Fruit fly (Drosophila melanogaster) whole organism, embryonic: ENCODE data around the gene Fur2.

Experiments used
- Ada2b ChIP-seq: fragments of 200-800 bp; sonication (Bioruptor generic); IDR thresholded peaks from 2 replicates; pipeline ENCODE4 v1.3.6; 2022; ENCODE audit warnings: missing biosample characterization, missing genetic modification characterization
- B-H2 ChIP-seq: fragments of 200-800 bp; sonication (Bioruptor generic); optimal IDR thresholded peaks from 2 replicates; lab custom pipeline; 2018; ENCODE audit warnings: missing biosample characterization, mild to moderate bottlenecking, missing genetic modification characterization
- CG11456 ChIP-seq: fragments of 200-800 bp; sonication (Bioruptor generic); IDR thresholded peaks from 3 replicates; pipeline ENCODE4 v1.3.6; 2022; ENCODE audit warnings: missing biosample characterization, missing genetic modification characterization
- CG1233 ChIP-seq: fragments of 200-800 bp; sonication (Bioruptor generic); optimal IDR thresholded peaks from 4 replicates; lab custom pipeline; 2018; ENCODE audit warnings: missing biosample characterization, mild to moderate bottlenecking, missing genetic modification characterization
- CG13894 ChIP-seq: fragments of 200-800 bp; sonication (Bioruptor generic); optimal IDR thresholded peaks from 3 replicates; lab custom pipeline; 2018; ENCODE audit warnings: missing biosample characterization, mild to moderate bottlenecking, missing genetic modification characterization, moderate library complexity
- CG15514 ChIP-seq: fragments of 200-800 bp; sonication (Bioruptor generic); optimal IDR thresholded peaks from 3 replicates; lab custom pipeline; 2017; ENCODE audit warnings: missing biosample characterization, missing genetic modification characterization, mild to moderate bottlenecking, moderate library complexity, missing genetic modification reagents
- CG1647 ChIP-seq: fragments of 200-800 bp; sonication (Bioruptor generic); optimal IDR thresholded peaks from 3 replicates; lab custom pipeline; 2016; ENCODE audit warnings: missing biosample characterization, missing genetic modification characterization
- CG16863 ChIP-seq: fragments of 200-800 bp; sonication (Bioruptor generic); optimal IDR thresholded peaks from 3 replicates; lab custom pipeline; 2016; ENCODE audit warnings: missing biosample characterization, missing genetic modification characterization
- CG17361 ChIP-seq: fragments of 200-800 bp; sonication (Bioruptor generic); IDR thresholded peaks from 3 replicates; pipeline ENCODE4 v1.3.6; 2022; ENCODE audit warnings: missing biosample characterization, missing genetic modification characterization
- CG17568 ChIP-seq: fragments of 200-800 bp; sonication (Bioruptor generic); optimal IDR thresholded peaks from 2 replicates; lab custom pipeline; 2018; ENCODE audit warnings: missing biosample characterization, mild to moderate bottlenecking, missing genetic modification characterization, moderate library complexity
- CG1792 ChIP-seq: fragments of 200-800 bp; sonication (Bioruptor generic); optimal IDR thresholded peaks from 2 replicates; lab custom pipeline; 2016; ENCODE audit warnings: missing biosample characterization, missing genetic modification characterization
- CG31441 ChIP-seq: fragments of 200-800 bp; sonication (Bioruptor generic); IDR thresholded peaks from 2 replicates; pipeline ENCODE4 v1.3.6; 2022; ENCODE audit warnings: missing biosample characterization, missing genetic modification characterization
- CG33557 ChIP-seq: fragments of 200-800 bp; sonication (Bioruptor generic); optimal IDR thresholded peaks from 2 replicates; lab custom pipeline; 2019; ENCODE audit warnings: missing biosample characterization, mild to moderate bottlenecking, missing genetic modification characterization, moderate library complexity
- CG3995 ChIP-seq: fragments of 200-800 bp; sonication (Bioruptor generic); optimal IDR thresholded peaks from 3 replicates; lab custom pipeline; 2016; ENCODE audit warnings: missing biosample characterization, missing genetic modification characterization
- CG42726 ChIP-seq: fragments of 200-800 bp; sonication (Bioruptor generic); IDR thresholded peaks from 2 replicates; pipeline ENCODE4 v1.3.6; 2022; ENCODE audit warnings: missing biosample characterization, missing genetic modification characterization; ENCODE audit not compliant: partially characterized antibody
- CG4820 ChIP-seq: fragments of 200-800 bp; sonication (Bioruptor generic); optimal IDR thresholded peaks from 3 replicates; lab custom pipeline; 2016; ENCODE audit warnings: missing biosample characterization, missing genetic modification characterization
- CG6813 ChIP-seq: fragments of 200-800 bp; sonication (Bioruptor generic); optimal IDR thresholded peaks from 2 replicates; lab custom pipeline; 2017; ENCODE audit warnings: missing biosample characterization, missing genetic modification characterization, mild to moderate bottlenecking, moderate library complexity, missing genetic modification reagents
- CG8089 ChIP-seq: fragments of 200-800 bp; sonication (Bioruptor generic); optimal IDR thresholded peaks from 3 replicates; lab custom pipeline; 2016; ENCODE audit warnings: missing biosample characterization, missing genetic modification characterization
- CG9932 ChIP-seq: fragments of 200-800 bp; sonication (Bioruptor generic); IDR thresholded peaks from 2 replicates; pipeline ENCODE4 v1.3.6; 2022; ENCODE audit warnings: missing biosample characterization, missing genetic modification characterization
- CoRest ChIP-seq: fragments of 200-800 bp; sonication (Bioruptor generic); optimal IDR thresholded peaks from 3 replicates; lab custom pipeline; 2018; ENCODE audit warnings: missing biosample characterization, mild to moderate bottlenecking, missing genetic modification characterization, moderate library complexity
- Deaf1 ChIP-seq: fragments of 200-800 bp; optimal IDR thresholded peaks from 3 replicates; lab custom pipeline; 2019; ENCODE audit warnings: missing biosample characterization, mild to moderate bottlenecking, missing genetic modification characterization, moderate library complexity
- Doc2 ChIP-seq: fragments of 200-800 bp; sonication (Bioruptor generic); IDR thresholded peaks from 2 replicates; pipeline ENCODE4 v1.3.6; 2022; ENCODE audit warnings: missing biosample characterization, missing genetic modification characterization
- Gug ChIP-seq: fragments of 200-800 bp; sonication (Bioruptor generic); IDR thresholded peaks from 4 replicates; pipeline ENCODE4 v1.3.6; 2022; ENCODE audit warnings: missing biosample characterization, missing genetic modification characterization
- Hand ChIP-seq: fragments of 200-800 bp; sonication (Bioruptor generic); optimal IDR thresholded peaks from 2 replicates; lab custom pipeline; 2017; ENCODE audit warnings: mild to moderate bottlenecking, missing biosample characterization, missing genetic modification reagents, missing genetic modification characterization
- HmgD ChIP-seq: fragments of 200-800 bp; sonication (Bioruptor generic); optimal IDR thresholded peaks from 3 replicates; lab custom pipeline; 2016; ENCODE audit warnings: missing biosample characterization, missing genetic modification characterization
- Kr ChIP-seq: fragments of 200-800 bp; sonication (Bioruptor generic); optimal IDR thresholded peaks from 2 replicates; lab custom pipeline; 2017; ENCODE audit warnings: missing biosample characterization, mild to moderate bottlenecking, missing genetic modification characterization
- Meics ChIP-seq: fragments of 200-800 bp; sonication (Bioruptor generic); optimal IDR thresholded peaks from 2 replicates; lab custom pipeline; 2017; ENCODE audit warnings: missing biosample characterization, mild to moderate bottlenecking, missing genetic modification characterization
- Mrtf ChIP-seq: fragments of 200-800 bp; sonication (Bioruptor generic); IDR thresholded peaks from 3 replicates; pipeline ENCODE4 v1.3.6; 2022; ENCODE audit warnings: missing biosample characterization, missing genetic modification characterization
- NfI ChIP-seq: fragments of 200-800 bp; sonication (Bioruptor generic); optimal IDR thresholded peaks from 3 replicates; lab custom pipeline; 2018; ENCODE audit warnings: missing biosample characterization, mild to moderate bottlenecking, missing genetic modification characterization, moderate library complexity
- Vsx1 ChIP-seq: fragments of 200-800 bp; sonication (Bioruptor generic); optimal IDR thresholded peaks from 2 replicates; lab custom pipeline; 2017; ENCODE audit warnings: missing biosample characterization, mild to moderate bottlenecking, missing genetic modification characterization, missing genetic modification reagents
- bcd ChIP-seq: fragments of 200-800 bp; sonication (Bioruptor generic); optimal IDR thresholded peaks from 2 replicates; lab custom pipeline; 2017; ENCODE audit warnings: missing biosample characterization, mild to moderate bottlenecking, missing genetic modification characterization
- cas ChIP-seq: fragments of 200-800 bp; sonication (Bioruptor generic); IDR thresholded peaks from 2 replicates; pipeline ENCODE4 v1.3.6; 2022; ENCODE audit warnings: missing biosample characterization, missing genetic modification characterization
- chif ChIP-seq, 2 experiments: fragments of 200-800 bp; sonication (Bioruptor generic); optimal IDR thresholded peaks; 3 replicates each; lab custom pipeline; 2016; ENCODE audit warnings: missing biosample characterization in 2 of 2, missing genetic modification characterization in 2 of 2
- chinmo ChIP-seq: fragments of 200-800 bp; sonication (Bioruptor generic); IDR thresholded peaks from 4 replicates; pipeline ENCODE4 v1.3.6; 2022; ENCODE audit warnings: missing biosample characterization, missing genetic modification characterization; ENCODE audit not compliant: partially characterized antibody
- dysf ChIP-seq: fragments of 200-800 bp; sonication (Bioruptor generic); IDR thresholded peaks from 3 replicates; pipeline ENCODE4 v1.3.6; 2022; ENCODE audit warnings: missing biosample characterization, missing genetic modification characterization
- en ChIP-seq: fragments of 200-800 bp; sonication (Bioruptor generic); optimal IDR thresholded peaks from 2 replicates; lab custom pipeline; 2016; ENCODE audit warnings: missing biosample characterization, missing genetic modification characterization
- ewg ChIP-seq: fragments of 200-800 bp; sonication (Bioruptor generic); optimal IDR thresholded peaks from 3 replicates; lab custom pipeline; 2017; ENCODE audit warnings: mild to moderate bottlenecking, missing biosample characterization, missing genetic modification reagents, missing genetic modification characterization
- fd64A ChIP-seq: fragments of 200-800 bp; sonication (Bioruptor generic); optimal IDR thresholded peaks from 3 replicates; lab custom pipeline; 2018; ENCODE audit warnings: missing biosample characterization, mild to moderate bottlenecking, missing genetic modification characterization
- gfzf ChIP-seq: fragments of 200-800 bp; sonication (Bioruptor generic); optimal IDR thresholded peaks from 2 replicates; lab custom pipeline; 2016; ENCODE audit warnings: missing biosample characterization, mild to moderate bottlenecking, missing genetic modification characterization, moderate library complexity
- h ChIP-seq: fragments of >200 bp; optimal IDR thresholded peaks from 2 replicates; lab custom pipeline; 2017
- jumu ChIP-seq: fragments of 200-800 bp; sonication (Bioruptor generic); optimal IDR thresholded peaks from 3 replicates; lab custom pipeline; 2016; ENCODE audit warnings: missing biosample characterization, missing genetic modification characterization
- onecut ChIP-seq: fragments of 200-800 bp; sonication (Bioruptor generic); IDR thresholded peaks from 2 replicates; pipeline ENCODE4 v1.3.6; 2022; ENCODE audit warnings: missing biosample characterization, missing genetic modification characterization
- org-1 ChIP-seq: fragments of 200-800 bp; sonication (Bioruptor generic); optimal IDR thresholded peaks from 2 replicates; lab custom pipeline; 2017; ENCODE audit warnings: missing biosample characterization, missing genetic modification characterization
- otp ChIP-seq: fragments of 200-800 bp; sonication (Bioruptor generic); IDR thresholded peaks from 3 replicates; pipeline ENCODE4, ENCODE4 v1.3.6; 2022; ENCODE audit warnings: missing biosample characterization, missing genetic modification characterization
- pita ChIP-seq: fragments of 200-800 bp; sonication (Bioruptor generic); optimal IDR thresholded peaks from 2 replicates; lab custom pipeline; 2017; ENCODE audit warnings: missing biosample characterization, mild to moderate bottlenecking, missing genetic modification characterization
- prd ChIP-seq, 3 experiments: fragments of >200 bp in 2 of 3; fragments of 200-800 bp in 1 of 3; sonication (Bioruptor generic) in 1 of 3; optimal IDR thresholded peaks in 2 of 3; IDR thresholded peaks in 1 of 3; 2 replicates in 2 of 3; 3 replicates in 1 of 3; pipeline versions ENCODE4 v1.3.6 to Lab custom; 2017 to 2022; ENCODE audit warnings: missing biosample characterization in 1 of 3, missing genetic modification characterization in 1 of 3
- pzg ChIP-seq: fragments of 200-800 bp; sonication (Bioruptor generic); optimal IDR thresholded peaks from 3 replicates; lab custom pipeline; 2018; ENCODE audit warnings: missing biosample characterization, mild to moderate bottlenecking, missing genetic modification characterization, moderate library complexity
- shn ChIP-seq: fragments of 200-800 bp; sonication (Bioruptor generic); optimal IDR thresholded peaks from 3 replicates; lab custom pipeline; 2016; ENCODE audit warnings: missing biosample characterization, missing genetic modification characterization
- toy ChIP-seq: fragments of 200-800 bp; sonication (Bioruptor generic); IDR thresholded peaks from 2 replicates; pipeline ENCODE4 v1.3.6; 2022; ENCODE audit warnings: missing biosample characterization, missing genetic modification characterization
- z ChIP-seq: fragments of 200-800 bp; sonication (Bioruptor generic); IDR thresholded peaks from 3 replicates; pipeline ENCODE4 v1.3.6; 2022; ENCODE audit warnings: missing biosample characterization, missing genetic modification characterization

The Fur2 gene

DNA sequence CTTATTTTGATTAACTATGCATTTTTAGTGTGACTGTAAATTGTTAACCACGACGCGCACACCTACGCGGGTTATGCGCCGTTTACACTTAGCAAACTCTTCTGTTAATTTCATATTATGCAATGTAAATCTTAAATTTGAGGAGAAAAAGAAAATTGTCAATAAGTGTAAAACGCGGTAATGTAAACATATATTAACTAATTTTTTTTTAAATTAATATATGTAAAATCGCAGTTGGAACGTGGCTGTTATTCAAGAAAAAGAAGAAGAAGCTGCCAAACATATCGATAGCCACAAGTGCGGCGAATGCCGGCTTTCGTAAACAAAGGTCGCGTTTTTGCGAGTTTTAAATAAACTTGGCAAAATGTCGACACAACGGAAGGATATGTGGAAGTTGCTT is 18.5 kb downstream of the Fur2 start, which contains the start of the genes TH1 and mei-41 (continued):
- TF ChIP-seq Mrtf (GFP tag; lab: Robert Waterston, UW) (peak; percentile 93), Deaf1 (tag; lab: Kevin White, UChicago) (no peak), CG1792 (GFP tag; lab: Kevin White, UChicago) (no peak), Hand (peak; percentile 14), CG31441 (GFP tag; lab: Robert Waterston, UW) (no peak; the same call in none of the 2 replicates), CG13894 (tag; lab: Kevin White, UChicago) (no peak), CG1647 (peak; percentile 23), org-1 (GFP tag; lab: Kevin White, UChicago) (peak; percentile 60), bcd (GFP tag; lab: Kevin White, UChicago) (peak; percentile 89), z (GFP tag; lab: Robert Waterston, UW) (no peak), toy (GFP tag; lab: Robert Waterston, UW) (peak; percentile 85), jumu (GFP tag; lab: Kevin White, UChicago) (peak; percentile 53), prd (optimal IDR thresholded peaks at IDR 0.05; lab: Kevin White, UChicago) (no peak), prd (GFP tag; IDR thresholded peaks at IDR 0.05; lab: Robert Waterston, UW) (peak; percentile 98), chinmo (GFP tag; lab: Robert Waterston, UW) (0 out of 4 replicates have a peak, but pooled peaks have one; percentile 13), CG17361 (no peak; the same call in 2 of the 3 replicates), fd64A (GFP tag; lab: Kevin White, UChicago) (no peak), cas (GFP tag; lab: Robert Waterston, UW) (peak; percentile 90), otp (peak; percentile 92), CG6813 (GFP tag; lab: Kevin White, UChicago) (peak; percentile 52), dysf (GFP tag; lab: Robert Waterston, UW) (peak; percentile 96), CG3995 (peak; percentile 54), NfI (GFP tag; lab: Kevin White, UChicago) (peak; percentile 85), pita (GFP tag; lab: Kevin White, UChicago) (no peak), CG11456 (peak; percentile 95), Gug (peak; percentile 93), HmgD (GFP tag; lab: Kevin White, UChicago) (no peak)

DNA sequence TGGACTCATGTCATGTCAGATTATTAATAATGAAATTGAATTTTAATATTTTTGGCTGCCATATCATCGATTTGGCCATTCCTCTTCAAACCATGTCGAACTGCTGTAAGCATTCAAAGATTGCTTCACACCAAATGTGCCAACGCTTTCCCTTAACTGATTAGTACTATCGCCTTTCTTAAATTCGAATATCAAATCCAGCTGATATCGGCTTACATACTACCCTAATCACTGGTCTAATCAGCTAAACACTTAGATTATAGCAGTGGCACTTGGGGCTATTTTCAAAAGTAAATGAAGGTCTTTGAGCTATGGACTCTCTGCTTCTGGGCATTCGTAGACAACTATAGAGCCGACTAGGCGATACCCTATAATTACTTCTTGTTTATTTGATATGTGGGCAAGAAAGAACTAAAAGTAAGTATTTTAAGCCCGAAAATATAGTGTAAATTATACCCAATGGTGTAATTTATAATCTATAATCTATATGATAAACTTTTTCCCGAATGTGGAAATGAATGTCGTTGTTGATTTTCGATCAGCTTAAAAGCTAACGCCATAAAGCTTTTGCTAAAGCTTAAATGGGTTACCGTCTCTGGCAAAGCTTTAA is 31.0 kb downstream of the Fur2 start:
- TF ChIP-seq h (no peak), CG4820 (GFP tag; lab: Kevin White, UChicago) (peak; percentile 52), Vsx1 (GFP tag; lab: Kevin White, UChicago) (no peak), CG33557 (GFP tag; lab: Kevin White, UChicago) (no peak), CG42726 (GFP tag; lab: Robert Waterston, UW) (no peak), en (GFP tag; lab: Kevin White, UChicago) (peak; percentile 15), CG15514 (GFP tag; lab: Kevin White, UChicago) (peak; percentile 79), ewg (peak; percentile 56), CoRest (peak; percentile 77), pzg (no peak), shn (GFP tag; lab: Kevin White, UChicago) (no peak), Doc2 (GFP tag; lab: Robert Waterston, UW) (no peak), gfzf (GFP tag; lab: Kevin White, UChicago) (no peak), prd (optimal IDR thresholded peaks at IDR 0.05; lab: Kevin White, UChicago) (no peak), prd (GFP tag; IDR thresholded peaks at IDR 0.05; lab: Robert Waterston, UW) (peak; percentile 80), Ada2b (GFP tag; lab: Robert Waterston, UW) (peak; percentile 85), B-H2 (GFP tag; lab: Kevin White, UChicago) (no peak), chif (GFP tag; optimal IDR thresholded peaks at IDR 0.05; lab: Kevin White, UChicago) (peak; percentile 32), CG16863 (peak; percentile 28), onecut (GFP tag; lab: Robert Waterston, UW) (no peak; the same call in 1 of the 2 replicates), CG8089 (GFP tag; lab: Kevin White, UChicago) (no peak), CG17568 (no peak), Kr (no peak), CG1233 (GFP tag; lab: Kevin White, UChicago) (peak; percentile 60), CG9932 (GFP tag; lab: Robert Waterston, UW) (peak; percentile 72), cas (GFP tag; lab: Robert Waterston, UW) (no peak), Meics (peak; percentile 86)
